Fruit fly (Drosophila melanogaster) whole organism, embryonic: ENCODE data around the gene CG32939.

Source experiments
- B-H2 ChIP-seq: fragments of 200-800 bp; sonication (Bioruptor generic); optimal IDR thresholded peaks from 2 replicates; lab custom pipeline; 2018; ENCODE audit warnings: missing biosample characterization, mild to moderate bottlenecking, missing genetic modification characterization
- BtbVII ChIP-seq: fragments of 200-800 bp; sonication (Bioruptor generic); optimal IDR thresholded peaks from 3 replicates; lab custom pipeline; 2017; ENCODE audit warnings: missing biosample characterization, mild to moderate bottlenecking, missing genetic modification characterization
- C15 ChIP-seq: fragments of 200-800 bp; sonication (Bioruptor generic); IDR thresholded peaks from 3 replicates; pipeline ENCODE4 v1.3.6; 2022; ENCODE audit warnings: missing biosample characterization, missing genetic modification characterization
- CG11085 ChIP-seq: fragments of 200-800 bp; sonication (Bioruptor generic); IDR thresholded peaks from 2 replicates; pipeline ENCODE4 v1.3.6; 2022; ENCODE audit warnings: missing biosample characterization, missing genetic modification characterization
- CG11093 ChIP-seq: fragments of 200-800 bp; sonication (Bioruptor generic); IDR thresholded peaks from 3 replicates; pipeline ENCODE4 v1.3.6; 2022; ENCODE audit warnings: missing biosample characterization, missing genetic modification characterization
- CG11696 ChIP-seq: fragments of 200-800 bp; sonication (Bioruptor generic); IDR thresholded peaks from 2 replicates; pipeline ENCODE4 v1.3.6; 2022; ENCODE audit warnings: missing biosample characterization, missing genetic modification characterization
- CG12769 ChIP-seq: fragments of 200-800 bp; sonication (Bioruptor generic); optimal IDR thresholded peaks from 2 replicates; lab custom pipeline; 2019; ENCODE audit warnings: missing biosample characterization, mild to moderate bottlenecking, missing genetic modification characterization, moderate library complexity
- CG15011 ChIP-seq: fragments of 200-800 bp; sonication (Bioruptor generic); optimal IDR thresholded peaks from 3 replicates; lab custom pipeline; 2018; ENCODE audit warnings: missing biosample characterization, mild to moderate bottlenecking, missing genetic modification characterization
- CG1792 ChIP-seq: fragments of 200-800 bp; sonication (Bioruptor generic); optimal IDR thresholded peaks from 2 replicates; lab custom pipeline; 2016; ENCODE audit warnings: missing biosample characterization, missing genetic modification characterization
- CG18476 ChIP-seq: fragments of 200-800 bp; sonication (Bioruptor generic); optimal IDR thresholded peaks from 2 replicates; lab custom pipeline; 2016; ENCODE audit warnings: missing biosample characterization, mild to moderate bottlenecking, missing genetic modification characterization
- CG34376 ChIP-seq: fragments of 200-800 bp; sonication (Bioruptor generic); optimal IDR thresholded peaks from 2 replicates; lab custom pipeline; 2018; ENCODE audit warnings: missing biosample characterization, mild to moderate bottlenecking, missing genetic modification characterization
- CG3726 ChIP-seq: fragments of 200-800 bp; sonication (Bioruptor generic); IDR thresholded peaks from 3 replicates; pipeline ENCODE4, ENCODE4 v1.3.6; 2022; ENCODE audit warnings: missing biosample characterization, missing genetic modification characterization
- CG4328 ChIP-seq: fragments of 200-800 bp; sonication (Bioruptor generic); optimal IDR thresholded peaks from 3 replicates; lab custom pipeline; 2017; ENCODE audit warnings: missing biosample characterization, missing genetic modification reagents, missing genetic modification characterization
- CG4360 ChIP-seq: fragments of 200-800 bp; sonication (Bioruptor generic); IDR thresholded peaks from 2 replicates; pipeline ENCODE4 v1.3.6; 2022; ENCODE audit warnings: missing biosample characterization, missing genetic modification characterization
- CG6765 ChIP-seq: fragments of 200-800 bp; sonication (Bioruptor generic); optimal IDR thresholded peaks from 3 replicates; lab custom pipeline; 2017; ENCODE audit warnings: missing biosample characterization, mild to moderate bottlenecking, missing genetic modification characterization
- CG7271 ChIP-seq: fragments of 200-800 bp; sonication (Bioruptor generic); optimal IDR thresholded peaks from 2 replicates; lab custom pipeline; 2018; ENCODE audit warnings: missing biosample characterization, mild to moderate bottlenecking, missing genetic modification characterization, moderate library complexity
- CG7372 ChIP-seq: fragments of 200-800 bp; sonication (Bioruptor generic); IDR thresholded peaks from 2 replicates; pipeline ENCODE4 v1.3.6; 2022; ENCODE audit warnings: missing biosample characterization, missing genetic modification characterization
- CTCF ChIP-seq: fragments of 200-800 bp; sonication (Bioruptor generic); optimal IDR thresholded peaks from 2 replicates; lab custom pipeline; 2017; ENCODE audit warnings: missing biosample characterization, mild to moderate bottlenecking, missing genetic modification characterization, moderate library complexity
- Dip2 ChIP-seq: fragments of 200-800 bp; sonication (Bioruptor generic); IDR thresholded peaks from 2 replicates; pipeline ENCODE4 v1.3.6; 2022; ENCODE audit warnings: missing biosample characterization, missing genetic modification characterization
- Eip74EF ChIP-seq, 2 experiments: fragments of 200-800 bp in 1 of 2; fragments of >200 bp in 1 of 2; sonication (Bioruptor generic) in 1 of 2; optimal IDR thresholded peaks; 2 replicates each; lab custom pipeline; 2017 to 2019; ENCODE audit warnings: missing biosample characterization in 2 of 2, missing genetic modification characterization in 2 of 2, mild to moderate bottlenecking in 1 of 2, moderate library complexity in 1 of 2
- Gug ChIP-seq: fragments of 200-800 bp; sonication (Bioruptor generic); IDR thresholded peaks from 4 replicates; pipeline ENCODE4 v1.3.6; 2022; ENCODE audit warnings: missing biosample characterization, missing genetic modification characterization
- Hmr ChIP-seq: fragments of 200-800 bp; sonication (Bioruptor generic); optimal IDR thresholded peaks from 3 replicates; lab custom pipeline; 2017; ENCODE audit warnings: mild to moderate bottlenecking, missing biosample characterization, missing genetic modification reagents, missing genetic modification characterization
- Lpt ChIP-seq: fragments of >200 bp; optimal IDR thresholded peaks from 2 replicates; lab custom pipeline; 2018; ENCODE audit warnings: missing biosample characterization, missing genetic modification characterization
- MESR4 ChIP-seq: fragments of 200-800 bp; sonication (Bioruptor generic); optimal IDR thresholded peaks from 2 replicates; lab custom pipeline; 2018; ENCODE audit warnings: missing biosample characterization, mild to moderate bottlenecking, missing genetic modification characterization, moderate library complexity
- Myb ChIP-seq: fragments of 200-800 bp; sonication (Bioruptor generic); optimal IDR thresholded peaks from 2 replicates; lab custom pipeline; 2016; ENCODE audit warnings: missing biosample characterization, missing genetic modification characterization
- Pdp1 ChIP-seq, 2 experiments: fragments of 200-800 bp; sonication (Bioruptor generic); optimal IDR thresholded peaks; 3 replicates each; lab custom pipeline; 2016; ENCODE audit warnings: missing biosample characterization in 2 of 2, missing genetic modification characterization in 2 of 2, mild to moderate bottlenecking in 1 of 2, moderate library complexity in 1 of 2
- Sry-δ ChIP-seq: fragments of 200-800 bp; sonication (Bioruptor generic); optimal IDR thresholded peaks from 2 replicates; lab custom pipeline; 2016; ENCODE audit warnings: missing biosample characterization, missing genetic modification characterization
- Ssrp ChIP-seq: fragments of 200-800 bp; sonication (Bioruptor generic); optimal IDR thresholded peaks from 2 replicates; lab custom pipeline; 2018; ENCODE audit warnings: missing biosample characterization, mild to moderate bottlenecking, missing genetic modification characterization, moderate library complexity
- Vsx1 ChIP-seq: fragments of 200-800 bp; sonication (Bioruptor generic); optimal IDR thresholded peaks from 2 replicates; lab custom pipeline; 2017; ENCODE audit warnings: missing biosample characterization, mild to moderate bottlenecking, missing genetic modification characterization, missing genetic modification reagents
- cwo ChIP-seq: fragments of 200-800 bp; sonication (Bioruptor generic); optimal IDR thresholded peaks from 3 replicates; lab custom pipeline; 2017; ENCODE audit warnings: missing biosample characterization, missing genetic modification characterization, mild to moderate bottlenecking, moderate library complexity, missing genetic modification reagents
- dysf ChIP-seq: fragments of 200-800 bp; sonication (Bioruptor generic); IDR thresholded peaks from 3 replicates; pipeline ENCODE4 v1.3.6; 2022; ENCODE audit warnings: missing biosample characterization, missing genetic modification characterization
- ems ChIP-seq: fragments of 200-800 bp; sonication (Bioruptor generic); optimal IDR thresholded peaks from 3 replicates; lab custom pipeline; 2016; ENCODE audit warnings: missing biosample characterization, missing genetic modification characterization
- her ChIP-seq: fragments of 200-800 bp; sonication (Bioruptor generic); optimal IDR thresholded peaks from 2 replicates; lab custom pipeline; 2016; ENCODE audit warnings: missing biosample characterization, missing genetic modification characterization
- inv ChIP-seq: fragments of 200-800 bp; sonication (Bioruptor generic); IDR thresholded peaks from 2 replicates; pipeline ENCODE4 v1.3.6; 2022; ENCODE audit warnings: missing biosample characterization, missing genetic modification characterization; ENCODE audit not compliant: partially characterized antibody
- kah ChIP-seq: fragments of 200-800 bp; sonication (Bioruptor generic); optimal IDR thresholded peaks from 2 replicates; lab custom pipeline; 2018; ENCODE audit warnings: missing biosample characterization, mild to moderate bottlenecking, missing genetic modification characterization
- knrl ChIP-seq: fragments of 200-800 bp; sonication (Bioruptor generic); IDR thresholded peaks from 3 replicates; pipeline ENCODE4 v1.3.6; 2022; ENCODE audit warnings: missing biosample characterization, missing genetic modification characterization; ENCODE audit not compliant: partially characterized antibody
- mirr ChIP-seq: fragments of 200-800 bp; sonication (Bioruptor generic); optimal IDR thresholded peaks from 3 replicates; lab custom pipeline; 2018; ENCODE audit warnings: missing biosample characterization, mild to moderate bottlenecking, missing genetic modification characterization
- psq ChIP-seq: fragments of 200-800 bp; sonication (Bioruptor generic); optimal IDR thresholded peaks from 2 replicates; lab custom pipeline; 2017; ENCODE audit warnings: missing biosample characterization, missing genetic modification characterization
- rib ChIP-seq: fragments of 200-800 bp; sonication (Bioruptor generic); IDR thresholded peaks from 2 replicates; pipeline ENCODE4 v1.3.6; 2022; ENCODE audit warnings: missing biosample characterization, missing genetic modification characterization
- schlank ChIP-seq: fragments of 200-800 bp; sonication (Bioruptor generic); optimal IDR thresholded peaks from 2 replicates; lab custom pipeline; 2018; ENCODE audit warnings: missing biosample characterization, mild to moderate bottlenecking, missing genetic modification characterization
- slp2 ChIP-seq: fragments of 200-800 bp; sonication (Bioruptor generic); optimal IDR thresholded peaks from 2 replicates; lab custom pipeline; 2016; ENCODE audit warnings: missing biosample characterization, missing genetic modification characterization
- sob ChIP-seq: fragments of 200-800 bp; sonication (Bioruptor generic); IDR thresholded peaks from 2 replicates; pipeline ENCODE4 v1.3.6; 2022; ENCODE audit warnings: missing biosample characterization, missing genetic modification characterization
- sr ChIP-seq: fragments of 200-800 bp; sonication (Bioruptor generic); IDR thresholded peaks from 3 replicates; pipeline ENCODE4 v1.3.6; 2022; ENCODE audit warnings: missing biosample characterization, missing genetic modification characterization

Gene CG32939

DNA sequence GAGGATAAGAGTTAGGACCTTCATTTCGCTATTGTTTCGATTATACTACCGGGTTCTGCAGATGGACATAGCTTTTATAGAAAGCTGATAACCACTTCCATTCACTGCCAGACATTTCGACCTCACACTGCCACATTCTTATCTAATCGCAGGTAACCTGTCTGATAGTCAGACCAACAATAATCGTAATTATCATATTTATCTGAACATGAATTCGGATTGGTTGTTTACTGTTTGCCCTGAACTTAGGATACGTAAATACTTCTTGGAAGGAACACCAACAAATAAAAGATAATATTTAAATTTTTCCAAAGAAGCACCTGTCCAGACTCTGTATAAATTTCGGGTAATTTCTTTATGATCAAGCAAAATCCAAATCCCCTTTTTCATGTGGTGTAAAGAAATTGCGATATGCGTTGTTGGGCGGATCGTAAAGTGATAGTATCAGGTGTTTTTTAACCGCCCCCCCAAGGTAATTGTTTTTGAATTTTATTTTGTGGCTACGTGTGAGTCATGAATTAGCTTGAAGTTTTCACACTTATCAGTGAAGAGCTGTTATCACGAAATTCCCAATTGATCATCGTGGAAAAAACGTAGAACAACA, 46.7 kb upstream of the CG32939 start, which contains the start of gene Fst (continued):
- no peak for TF ChIP-seq CG18476
- no peak for TF ChIP-seq ems (GFP tag; lab: Kevin White, UChicago)
- no peak for TF ChIP-seq Eip74EF (GFP tag; optimal IDR thresholded peaks at IDR 0.05; lab: Kevin White, UChicago)
- TF ChIP-seq Hmr, result peak; percentile 12
- no peak for TF ChIP-seq sr (GFP tag; lab: Robert Waterston, UW)
- TF ChIP-seq CG11085 (GFP tag; lab: Robert Waterston, UW), result no peak
- no peak for TF ChIP-seq BtbVII (GFP tag; lab: Kevin White, UChicago)
- no peak for TF ChIP-seq Myb (GFP tag; lab: Kevin White, UChicago)
- TF ChIP-seq Vsx1 (GFP tag; lab: Kevin White, UChicago), result peak; percentile 5
- peak; percentile 9 for TF ChIP-seq cwo (GFP tag; lab: Kevin White, UChicago)
- peak; percentile 60 for TF ChIP-seq CG6765 (GFP tag; lab: Kevin White, UChicago)
- no peak for TF ChIP-seq CG15011 (GFP tag; lab: Kevin White, UChicago)
- peak; percentile 88 for TF ChIP-seq CG34376 (GFP tag; lab: Kevin White, UChicago)

DNA sequence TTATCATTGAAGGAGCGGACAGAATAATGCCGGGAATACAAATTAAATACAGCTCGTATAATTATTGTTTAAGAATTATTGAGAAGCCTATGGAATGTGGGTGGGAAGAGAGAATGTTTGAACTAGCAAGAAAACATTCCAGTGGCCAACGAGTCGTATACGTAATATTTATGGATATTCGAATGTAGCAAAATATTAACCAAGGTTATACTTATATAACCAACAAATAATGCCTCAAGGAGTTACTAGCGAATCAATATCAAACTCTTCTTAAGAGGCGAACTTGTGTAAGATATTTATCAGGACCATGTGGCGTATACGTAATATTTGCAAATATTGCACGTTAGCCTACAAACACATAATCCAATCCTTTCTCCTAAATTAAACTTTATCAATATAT, 27.5 kb upstream of the CG32939 start:
- TF ChIP-seq Pdp1 (GFP tag; optimal IDR thresholded peaks at IDR 0.05; lab: Kevin White, UChicago) (peak in 1 of 2 experiments; percentile 54), MESR4 (GFP tag; lab: Kevin White, UChicago) (no peak), psq (GFP tag; lab: Kevin White, UChicago) (no peak), mirr (GFP tag; lab: Kevin White, UChicago) (no peak), slp2 (no peak), CG7372 (peak; percentile 61)

DNA sequence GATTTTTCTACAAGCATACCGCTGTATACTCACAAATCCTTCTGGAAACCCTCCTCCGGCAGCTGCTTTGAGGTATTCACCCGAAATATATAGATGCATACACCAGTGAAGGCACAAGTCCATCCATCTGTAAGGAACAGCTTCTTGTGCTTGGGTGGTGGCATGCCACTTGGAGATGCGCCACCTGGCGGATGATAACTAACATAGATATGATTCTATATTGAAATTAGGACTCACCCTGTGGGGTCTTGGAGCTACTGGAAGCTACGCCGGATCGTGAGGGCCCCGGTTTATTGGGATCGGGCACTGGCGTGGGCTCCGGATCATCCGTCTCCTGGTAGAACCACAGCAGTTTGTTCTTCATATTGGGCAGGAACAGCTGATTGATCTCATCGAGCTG, 19.7 kb upstream of the CG32939 start:
- peak; percentile 68 for TF ChIP-seq CTCF (GFP tag; lab: Kevin White, UChicago)
- no peak for TF ChIP-seq Ssrp
- TF ChIP-seq knrl (GFP tag; lab: Robert Waterston, UW), result no peak
- TF ChIP-seq cwo (GFP tag; lab: Kevin White, UChicago), result no peak
- TF ChIP-seq dysf (GFP tag; lab: Robert Waterston, UW), result 0 out of 3 replicates have a peak, but pooled peaks have one; percentile 24

- TF ChIP-seq Gug (GFP tag; lab: Robert Waterston, UW) (no peak), Pdp1 (GFP tag; optimal IDR thresholded peaks at IDR 0.05; lab: Kevin White, UChicago) (peak in 1 of 2 experiments; percentile 94)
- TF ChIP-seq, all 482 proteins: peak for 1
Measured at dm6 chr3R:9674196-9674693, 18.6 kb upstream of the CG32939 start, which contains the start of gene Dhc1. TSS of gene Dhc1 (minus strand) at chr3R:9674643.

dm6 chr3R:9674968-9675573, 17.8 kb upstream of the CG32939 start, which contains the start of gene Nepl12:
TSS of gene Nepl12 (plus strand) at chr3R:9675523.
- TF ChIP-seq CG4360 (GFP tag; lab: Robert Waterston, UW), result no peak
- no peak for TF ChIP-seq inv (GFP tag; lab: Robert Waterston, UW)
- TF ChIP-seq CG11696, result no peak
- TF ChIP-seq CG12769, result no peak
- no peak for TF ChIP-seq rib (GFP tag; lab: Robert Waterston, UW)
- peak; percentile 48 for TF ChIP-seq kah
- no peak for TF ChIP-seq Sry-δ (GFP tag; lab: Kevin White, UChicago)
- TF ChIP-seq Lpt (GFP tag; lab: Kevin White, UChicago), result no peak
- TF ChIP-seq sob (GFP tag; lab: Robert Waterston, UW), result no peak
- TF ChIP-seq CG3726 (GFP tag; lab: Robert Waterston, UW), result no peak
- TF ChIP-seq CG1792 (GFP tag; lab: Kevin White, UChicago), result no peak
- no peak for TF ChIP-seq Dip2 (GFP tag; lab: Robert Waterston, UW)
- TF ChIP-seq schlank (tag; lab: Kevin White, UChicago), result no peak
- peak; percentile 20 for TF ChIP-seq CG4328 (GFP tag; lab: Kevin White, UChicago)
- no peak for TF ChIP-seq CG7271 (tag; lab: Kevin White, UChicago)
- no peak for TF ChIP-seq CG11093 (GFP tag; lab: Robert Waterston, UW)
- TF ChIP-seq her (GFP tag; lab: Kevin White, UChicago), result no peak
- no peak for TF ChIP-seq Myb (GFP tag; lab: Kevin White, UChicago)
- no peak for TF ChIP-seq C15 (GFP tag; lab: Robert Waterston, UW)
- TF ChIP-seq B-H2, result no peak
